Worm (Caenorhabditis elegans): ENCODE results near the gene col-2.

- TF ChIP-seq nhr-25 (tag; optimal IDR thresholded peaks at IDR 0.05) (no peak), unc-39 (tag; optimal IDR thresholded peaks at IDR 0.05) (no peak), sma-9 (GFP tag; optimal IDR thresholded peaks at IDR 0.05) (no peak), sma-9 (tag; optimal IDR thresholded peaks at IDR 0.05) (no peak), nhr-10 (tag; optimal IDR thresholded peaks at IDR 0.05) (no peak), ama-1 (optimal IDR thresholded peaks at IDR 0.05) (no peak), ztf-11 (tag; optimal IDR thresholded peaks at IDR 0.05) (no peak)
Measured at ce11 chrIV:10053550-10053949, 31.7 kb downstream of the col-2 start, which contains the start of gene srv-12.

Measured in whole organism, L2 larva.